Fruit fly (Drosophila melanogaster) whole organism, prepupa: ENCODE measurements around the gene dib.

Experiments
- Blimp-1 ChIP-seq: fragments of 200-800 bp; sonication (Bioruptor generic); optimal IDR thresholded peaks from 3 replicates; lab custom pipeline; 2017; ENCODE audit warnings: missing biosample characterization, missing genetic modification characterization, mild to moderate bottlenecking, moderate library complexity, missing genetic modification reagents
- CG10631 ChIP-seq: fragments of 200-800 bp; sonication (Bioruptor generic); optimal IDR thresholded peaks from 2 replicates; lab custom pipeline; 2016; ENCODE audit warnings: missing biosample characterization, missing genetic modification characterization
- CG10669 ChIP-seq: fragments of 200-800 bp; sonication (Bioruptor generic); optimal IDR thresholded peaks from 3 replicates; lab custom pipeline; 2018; ENCODE audit warnings: missing biosample characterization, mild to moderate bottlenecking, missing genetic modification characterization, moderate library complexity
- CG11294 ChIP-seq: fragments of 200-800 bp; sonication (Bioruptor generic); IDR thresholded peaks from 2 replicates; pipeline ENCODE4 v1.3.6; 2022; ENCODE audit warnings: missing biosample characterization, missing genetic modification characterization
- CG11902 ChIP-seq: fragments of 200-800 bp; sonication (Bioruptor generic); optimal IDR thresholded peaks from 3 replicates; lab custom pipeline; 2016; ENCODE audit warnings: missing biosample characterization, missing genetic modification characterization
- CG15336 ChIP-seq: fragments of 200-800 bp; sonication (Bioruptor generic); IDR thresholded peaks from 2 replicates; pipeline ENCODE4 v1.3.6; 2022; ENCODE audit warnings: missing biosample characterization, missing genetic modification characterization
- CG3032 ChIP-seq: fragments of 200-800 bp; optimal IDR thresholded peaks from 2 replicates; lab custom pipeline; 2019; ENCODE audit warnings: missing biosample characterization, mild to moderate bottlenecking, missing genetic modification characterization, moderate library complexity
- CG31627 ChIP-seq: fragments of 200-800 bp; sonication (Bioruptor generic); optimal IDR thresholded peaks from 3 replicates; lab custom pipeline; 2016; ENCODE audit warnings: missing biosample characterization, missing genetic modification characterization
- CG32006 ChIP-seq: fragments of 200-800 bp; sonication (Bioruptor generic); optimal IDR thresholded peaks from 3 replicates; lab custom pipeline; 2017; ENCODE audit warnings: missing biosample characterization, mild to moderate bottlenecking, missing genetic modification characterization
- CG34406 ChIP-seq: fragments of 200-800 bp; sonication (Bioruptor generic); optimal IDR thresholded peaks from 3 replicates; lab custom pipeline; 2016; ENCODE audit warnings: missing biosample characterization, missing genetic modification characterization
- CG3919 ChIP-seq: fragments of 200-800 bp; sonication (Bioruptor generic); optimal IDR thresholded peaks from 3 replicates; lab custom pipeline; 2016; ENCODE audit warnings: missing biosample characterization, missing genetic modification characterization
- CG4318 ChIP-seq: fragments of 200-800 bp; sonication (Bioruptor generic); optimal IDR thresholded peaks from 3 replicates; lab custom pipeline; 2017; ENCODE audit warnings: missing biosample characterization, mild to moderate bottlenecking, missing genetic modification characterization
- CG6163 ChIP-seq: fragments of 200-800 bp; sonication (Bioruptor generic); IDR thresholded peaks from 3 replicates; pipeline ENCODE4 v1.3.6; 2022; ENCODE audit warnings: missing biosample characterization, missing genetic modification characterization
- CG6276 ChIP-seq: fragments of 200-800 bp; sonication (Bioruptor generic); optimal IDR thresholded peaks from 2 replicates; lab custom pipeline; 2017; ENCODE audit warnings: missing biosample characterization, mild to moderate bottlenecking, missing genetic modification characterization
- CG6808 ChIP-seq: fragments of 200-800 bp; sonication (Bioruptor generic); optimal IDR thresholded peaks from 3 replicates; lab custom pipeline; 2017; ENCODE audit warnings: missing biosample characterization, missing genetic modification characterization, mild to moderate bottlenecking, moderate library complexity, missing genetic modification reagents
- CG7368 ChIP-seq: fragments of 200-800 bp; sonication (Bioruptor generic); optimal IDR thresholded peaks from 3 replicates; lab custom pipeline; 2016; ENCODE audit warnings: missing biosample characterization, missing genetic modification characterization
- CG8119 ChIP-seq: fragments of 200-800 bp; sonication (Bioruptor generic); IDR thresholded peaks from 3 replicates; pipeline ENCODE4 v1.3.6; 2022; ENCODE audit warnings: missing biosample characterization, missing genetic modification characterization
- CG8632 ChIP-seq: fragments of 200-800 bp; sonication (Bioruptor generic); optimal IDR thresholded peaks from 3 replicates; lab custom pipeline; 2016; ENCODE audit warnings: missing biosample characterization, missing genetic modification characterization
- Eip75B ChIP-seq: fragments of 200-800 bp; sonication (Bioruptor generic); optimal IDR thresholded peaks from 3 replicates; lab custom pipeline; 2016; ENCODE audit warnings: missing biosample characterization, missing genetic modification characterization
- Eip78C ChIP-seq: fragments of 200-800 bp; sonication (Bioruptor generic); peaks from one replicate; lab custom pipeline; 2016; ENCODE audit warnings: missing biosample characterization, missing genetic modification characterization
- Ets96B ChIP-seq: fragments of 200-800 bp; optimal IDR thresholded peaks from 2 replicates; lab custom pipeline; 2019; ENCODE audit warnings: missing biosample characterization, mild to moderate bottlenecking, missing genetic modification characterization, moderate library complexity
- Gug ChIP-seq: fragments of 200-800 bp; sonication (Bioruptor generic); IDR thresholded peaks from 2 replicates; pipeline ENCODE4 v1.3.6; 2022; ENCODE audit warnings: missing biosample characterization, missing genetic modification characterization
- Hr38 ChIP-seq: sonication (Bioruptor generic); optimal IDR thresholded peaks from 2 replicates; lab custom pipeline; 2016; ENCODE audit warnings: missing biosample characterization, missing genetic modification characterization
- Hr39 ChIP-seq: fragments of 200-800 bp; sonication (Bioruptor generic); optimal IDR thresholded peaks from 2 replicates; lab custom pipeline; 2016; ENCODE audit warnings: missing biosample characterization, missing genetic modification characterization
- Hr4 ChIP-seq: fragments of 200-800 bp; sonication (Bioruptor generic); optimal IDR thresholded peaks from 3 replicates; lab custom pipeline; 2016; ENCODE audit warnings: missing biosample characterization, missing genetic modification characterization
- Lpt ChIP-seq: fragments of 200-800 bp; sonication (Bioruptor generic); optimal IDR thresholded peaks from 3 replicates; lab custom pipeline; 2016; ENCODE audit warnings: missing biosample characterization, missing genetic modification characterization
- Met ChIP-seq: fragments of 200-800 bp; sonication (Bioruptor generic); optimal IDR thresholded peaks from 3 replicates; lab custom pipeline; 2016; ENCODE audit warnings: missing biosample characterization, missing genetic modification characterization
- OdsH ChIP-seq: fragments of 200-800 bp; sonication (Bioruptor generic); optimal IDR thresholded peaks from 3 replicates; lab custom pipeline; 2016; ENCODE audit warnings: missing biosample characterization, missing genetic modification characterization
- Smox ChIP-seq: fragments of 200-800 bp; sonication (Bioruptor generic); optimal IDR thresholded peaks from 3 replicates; lab custom pipeline; 2016; ENCODE audit warnings: missing biosample characterization, missing genetic modification characterization
- Sox102F ChIP-seq: fragments of 200-800 bp; sonication (Bioruptor generic); optimal IDR thresholded peaks from 2 replicates; lab custom pipeline; 2016; ENCODE audit warnings: missing biosample characterization, mild to moderate bottlenecking, missing genetic modification characterization
- Sox14 ChIP-seq: fragments of 200-800 bp; sonication (Bioruptor generic); optimal IDR thresholded peaks from 3 replicates; lab custom pipeline; 2016; ENCODE audit warnings: missing biosample characterization, missing genetic modification characterization
- achi ChIP-seq: fragments of 200-800 bp; sonication (Bioruptor generic); optimal IDR thresholded peaks from 3 replicates; lab custom pipeline; 2016; ENCODE audit warnings: missing biosample characterization, missing genetic modification characterization
- acj6 ChIP-seq: fragments of 200-800 bp; sonication (Bioruptor generic); optimal IDR thresholded peaks from 3 replicates; lab custom pipeline; 2016; ENCODE audit warnings: missing biosample characterization, missing genetic modification characterization
- cyc ChIP-seq: fragments of 200-800 bp; sonication (Bioruptor generic); optimal IDR thresholded peaks from 3 replicates; lab custom pipeline; 2016; ENCODE audit warnings: missing biosample characterization, missing genetic modification characterization
- dsx ChIP-seq: fragments of 200-800 bp; optimal IDR thresholded peaks from 3 replicates; lab custom pipeline; 2019; ENCODE audit warnings: missing biosample characterization, mild to moderate bottlenecking, missing genetic modification characterization, moderate library complexity; ENCODE audit not compliant: poor library complexity, severe bottlenecking
- eg ChIP-seq: fragments of 200-800 bp; sonication (Bioruptor generic); IDR thresholded peaks from 3 replicates; pipeline ENCODE4 v1.3.6; 2022; ENCODE audit warnings: missing biosample characterization, missing genetic modification characterization
- fd59A ChIP-seq: fragments of 200-800 bp; sonication (Bioruptor generic); optimal IDR thresholded peaks from 2 replicates; lab custom pipeline; 2017; ENCODE audit warnings: missing biosample characterization, mild to moderate bottlenecking, missing genetic modification characterization, missing genetic modification reagents
- lz ChIP-seq: fragments of 200-800 bp; sonication (Bioruptor generic); optimal IDR thresholded peaks from 3 replicates; lab custom pipeline; 2016; ENCODE audit warnings: missing biosample characterization, missing genetic modification characterization
- net ChIP-seq: fragments of 200-800 bp; sonication (Bioruptor generic); optimal IDR thresholded peaks from 3 replicates; lab custom pipeline; 2016; ENCODE audit warnings: missing biosample characterization, missing genetic modification characterization
- pdm3 ChIP-seq: fragments of 200-800 bp; sonication (Bioruptor generic); optimal IDR thresholded peaks from 3 replicates; lab custom pipeline; 2016; ENCODE audit warnings: missing biosample characterization, missing genetic modification characterization
- salr ChIP-seq, 2 experiments: fragments of 200-800 bp; sonication (Bioruptor generic); optimal IDR thresholded peaks; 3 replicates each; lab custom pipeline; 2016 to 2018; ENCODE audit warnings: missing biosample characterization in 2 of 2, missing genetic modification characterization in 2 of 2, mild to moderate bottlenecking in 1 of 2
- spab ChIP-seq: fragments of 200-800 bp; sonication (Bioruptor generic); optimal IDR thresholded peaks from 2 replicates; lab custom pipeline; 2017; ENCODE audit warnings: missing biosample characterization, mild to moderate bottlenecking, missing genetic modification characterization, missing genetic modification reagents
- svp ChIP-seq: fragments of 200-800 bp; sonication (Bioruptor generic); peaks from one replicate; lab custom pipeline; 2016; ENCODE audit warnings: missing biosample characterization, missing genetic modification characterization
- topi ChIP-seq: fragments of 200-800 bp; sonication (Bioruptor generic); optimal IDR thresholded peaks from 3 replicates; lab custom pipeline; 2016; ENCODE audit warnings: missing biosample characterization, missing genetic modification characterization

The dib gene

DNA sequence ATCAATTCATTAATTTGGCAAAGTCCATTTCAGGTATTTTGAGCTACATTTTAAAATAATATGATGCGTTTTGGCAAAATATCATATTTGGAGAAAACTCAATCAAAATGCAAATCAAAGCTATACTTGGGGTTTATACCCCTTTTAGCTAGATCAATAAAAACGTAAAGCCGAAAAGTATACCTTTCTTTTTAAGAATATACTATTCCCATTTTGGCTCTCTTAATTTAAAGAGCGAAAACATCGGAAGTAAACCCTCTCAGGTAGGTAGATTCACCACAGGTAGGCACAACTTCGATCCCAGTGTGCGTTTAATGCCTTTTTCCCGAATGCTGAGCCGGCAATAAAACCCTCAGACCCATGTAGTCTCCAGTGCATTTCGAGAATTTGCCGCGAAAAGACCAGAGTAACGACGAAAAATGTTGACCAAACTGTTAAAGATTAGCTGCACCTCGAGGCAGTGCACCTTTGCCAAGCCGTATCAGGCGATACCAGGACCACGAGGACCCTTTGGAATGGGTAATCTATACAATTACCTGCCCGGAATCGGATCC is at the start of gene dib:
dib (plus strand) TSS at position 372 of the 554 bp plus-strand sequence.
- TF ChIP-seq topi (GFP tag; lab: Kevin White, UChicago) (no peak), spab (no peak)

DNA sequence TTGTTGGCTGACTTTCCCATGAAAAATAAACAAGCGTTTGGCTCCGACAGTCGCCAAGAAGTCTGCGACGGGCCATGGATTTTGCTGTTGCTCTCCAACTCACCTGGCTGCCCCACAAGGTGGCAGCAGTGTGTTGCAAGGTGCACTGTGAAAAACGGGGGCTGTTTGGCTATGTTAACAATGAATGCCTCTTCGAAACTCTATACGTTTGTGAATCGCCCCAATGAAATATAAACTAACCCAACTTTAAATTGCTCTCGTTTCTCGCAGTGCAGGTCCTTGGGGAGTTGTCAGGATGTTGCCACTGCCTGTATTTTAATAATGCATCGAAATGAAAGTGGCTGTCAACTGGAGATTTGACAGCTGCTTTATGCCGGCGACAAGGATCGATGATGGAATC is 47.7 kb upstream of the dib start:
- no peak for TF ChIP-seq topi (GFP tag; lab: Kevin White, UChicago)
- TF ChIP-seq Ets96B (tag; lab: Kevin White, UChicago), result peak; percentile 33
- TF ChIP-seq net (GFP tag; lab: Kevin White, UChicago), result no peak
- TF ChIP-seq Hr38 (GFP tag; lab: Kevin White, UChicago), result no peak
- 0 out of 3 replicates have a peak, but pooled peaks have one; percentile 29 for TF ChIP-seq CG8119
- peak; percentile 18 for TF ChIP-seq svp (GFP tag; lab: Kevin White, UChicago)
- peak; percentile 13 for TF ChIP-seq achi (GFP tag; lab: Kevin White, UChicago)
- peak; percentile 4 for TF ChIP-seq OdsH (GFP tag; lab: Kevin White, UChicago)
- TF ChIP-seq CG8632 (GFP tag; lab: Kevin White, UChicago), result no peak
- no peak for TF ChIP-seq lz
- no peak for TF ChIP-seq Lpt (GFP tag; lab: Kevin White, UChicago)
- peak; percentile 3 for TF ChIP-seq pdm3 (GFP tag; lab: Kevin White, UChicago)
- no peak for TF ChIP-seq CG11902 (GFP tag; lab: Kevin White, UChicago)
- peak; percentile 4 for TF ChIP-seq Eip75B (GFP tag; lab: Kevin White, UChicago)
- peak; percentile 32 for TF ChIP-seq CG3032 (tag; lab: Kevin White, UChicago)
- 0 out of 2 replicates have a peak, but pooled peaks have one; percentile 11 for TF ChIP-seq CG11294 (GFP tag; lab: Robert Waterston, UW)
- TF ChIP-seq Gug (GFP tag; lab: Robert Waterston, UW), result no peak
- TF ChIP-seq CG10631 (GFP tag; lab: Kevin White, UChicago), result peak; percentile 10
- TF ChIP-seq CG32006, result peak; percentile 39
- peak; percentile 19 for TF ChIP-seq spab
- TF ChIP-seq fd59A, result no peak
- TF ChIP-seq Blimp-1 (GFP tag; lab: Kevin White, UChicago), result no peak
- peak; percentile 2 for TF ChIP-seq cyc (GFP tag; lab: Kevin White, UChicago)
- TF ChIP-seq salr (GFP tag; optimal IDR thresholded peaks at IDR 0.05; lab: Kevin White, UChicago), result peak in 1 of 2 experiments; percentile 3
- TF ChIP-seq Hr4 (GFP tag; lab: Kevin White, UChicago), result peak; percentile 9
- TF ChIP-seq CG4318, result no peak
- peak; percentile 26 for TF ChIP-seq CG3919 (GFP tag; lab: Kevin White, UChicago)
- no peak for TF ChIP-seq CG31627 (GFP tag; lab: Kevin White, UChicago)
- TF ChIP-seq CG10669 (GFP tag; lab: Kevin White, UChicago), result peak; percentile 34
- peak; percentile 63; the same call in 2 of the 3 replicates for TF ChIP-seq eg (GFP tag; lab: Robert Waterston, UW)
- peak; percentile 6 for TF ChIP-seq CG6276
- peak; percentile 66 for TF ChIP-seq Eip78C (GFP tag; lab: Kevin White, UChicago)
- peak; percentile 16 for TF ChIP-seq Hr39 (GFP tag; lab: Kevin White, UChicago)
- peak; percentile 23; the same call in 1 of the 2 replicates for TF ChIP-seq CG15336 (GFP tag; lab: Robert Waterston, UW)
- TF ChIP-seq CG6163 (GFP tag; lab: Robert Waterston, UW), result peak; percentile 60; the same call in 2 of the 3 replicates
- TF ChIP-seq Met (GFP tag; lab: Kevin White, UChicago), result no peak

DNA sequence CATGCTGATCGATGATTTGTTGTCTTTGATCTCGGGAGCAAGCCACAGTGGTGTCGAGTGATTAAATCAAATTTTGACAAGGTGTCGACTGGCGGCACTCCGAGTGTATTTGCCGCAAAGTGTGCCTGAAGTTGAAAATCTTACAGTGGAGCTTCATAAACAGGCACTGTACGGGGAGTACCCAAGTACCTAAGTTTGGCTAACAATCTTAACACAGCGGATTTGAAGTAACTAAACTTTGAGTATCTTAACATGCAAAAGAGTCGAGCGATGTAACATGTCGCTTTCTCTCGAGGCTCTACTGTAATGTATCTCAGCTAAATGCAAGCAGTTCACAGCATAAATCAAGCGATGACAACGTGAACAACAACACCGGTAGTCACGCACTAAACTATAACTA is 45.3 kb upstream of the dib start:
- peak; percentile 55 for TF ChIP-seq CG3919 (GFP tag; lab: Kevin White, UChicago)
- TF ChIP-seq Eip78C (GFP tag; lab: Kevin White, UChicago), result peak; percentile 70
- TF ChIP-seq Hr39 (GFP tag; lab: Kevin White, UChicago), result peak; percentile 23
- no peak for TF ChIP-seq Sox14
- no peak for TF ChIP-seq Smox (GFP tag; lab: Kevin White, UChicago)
- TF ChIP-seq CG8119, result peak; percentile 59; the same call in 2 of the 3 replicates
- TF ChIP-seq CG3032 (tag; lab: Kevin White, UChicago), result peak; percentile 16
- TF ChIP-seq CG6163 (GFP tag; lab: Robert Waterston, UW), result peak; percentile 68; the same call in 2 of the 3 replicates
- TF ChIP-seq topi (GFP tag; lab: Kevin White, UChicago), result no peak
- TF ChIP-seq CG4318, result peak; percentile 12
- TF ChIP-seq CG6808 (GFP tag; lab: Kevin White, UChicago), result no peak
- TF ChIP-seq OdsH (GFP tag; lab: Kevin White, UChicago), result peak; percentile 24
- no peak for TF ChIP-seq dsx
- peak; percentile 15 for TF ChIP-seq fd59A
- peak; percentile 17 for TF ChIP-seq CG10631 (GFP tag; lab: Kevin White, UChicago)
- peak; percentile 38 for TF ChIP-seq CG32006
- no peak for TF ChIP-seq svp (GFP tag; lab: Kevin White, UChicago)
- peak; percentile 15 for TF ChIP-seq achi (GFP tag; lab: Kevin White, UChicago)
- no peak for TF ChIP-seq Sox102F (GFP tag; lab: Kevin White, UChicago)
- TF ChIP-seq CG34406 (GFP tag; lab: Kevin White, UChicago), result no peak
- peak; percentile 40 for TF ChIP-seq CG15336 (GFP tag; lab: Robert Waterston, UW)
- TF ChIP-seq CG11294 (GFP tag; lab: Robert Waterston, UW), result no peak
- no peak for TF ChIP-seq CG8632 (GFP tag; lab: Kevin White, UChicago)
- peak; percentile 11 for TF ChIP-seq pdm3 (GFP tag; lab: Kevin White, UChicago)
- TF ChIP-seq lz, result no peak
- no peak for TF ChIP-seq CG7368
- TF ChIP-seq acj6 (GFP tag; lab: Kevin White, UChicago), result peak; percentile 14
- peak; percentile 24 for TF ChIP-seq CG10669 (GFP tag; lab: Kevin White, UChicago)
- peak; percentile 61; the same call in 2 of the 3 replicates for TF ChIP-seq eg (GFP tag; lab: Robert Waterston, UW)
